Worm (Caenorhabditis elegans) whole organism, midembryonic: ENCODE data around the gene tbc-17.

ENCODE experiments used
- flt-1 ChIP-seq: fragments of 200-800 bp; sonication (Bioruptor generic); IDR thresholded peaks from 2 replicates; pipeline ENCODE4 v1.3.6; 2022; ENCODE audit warnings: missing genetic modification characterization, missing compliant biosample characterization
- med-1 ChIP-seq: sonication (generic microtip); optimal IDR thresholded peaks from 2 replicates; lab custom pipeline; 2017; ENCODE audit warnings: missing genetic modification characterization, mild to moderate bottlenecking, missing compliant biosample characterization, antibody characterized with exemption, missing genetic modification reagents; ENCODE audit not compliant: insufficient read depth
- ref-1 ChIP-seq: fragments of 200-800 bp; sonication (Bioruptor generic); conservative IDR thresholded peaks from 2 replicates; pipeline ENCODE4 v1.3.6; 2022; ENCODE audit warnings: missing genetic modification reagents, missing genetic modification characterization, missing compliant biosample characterization
- ztf-23 ChIP-seq: fragments of 200-800 bp; sonication (Bioruptor generic); IDR thresholded peaks from 2 replicates; pipeline ENCODE4 v1.3.6; 2022; ENCODE audit warnings: missing genetic modification reagents, missing genetic modification characterization, missing compliant biosample characterization
- ztf-29 ChIP-seq: fragments of 200-800 bp; sonication (Bioruptor generic); IDR thresholded peaks from 2 replicates; pipeline ENCODE4 v1.3.6; 2022; ENCODE audit warnings: missing genetic modification reagents, missing genetic modification characterization, missing compliant biosample characterization

- TF ChIP-seq med-1 = no peak
- TF ChIP-seq ztf-29 (GFP tag; lab: Robert Waterston, UW) = no peak
- TF ChIP-seq ztf-23 (GFP tag; lab: Robert Waterston, UW) = no peak
- no peak for TF ChIP-seq flt-1 (GFP tag; lab: Robert Waterston, UW)
- no peak for TF ChIP-seq ref-1 (GFP tag; lab: Robert Waterston, UW)
Observed at ce11 chrII:12739306-12739705, 45.1 kb downstream of the tbc-17 start.
